Worm (Caenorhabditis elegans) whole organism, mixed stage, embryonic: Measurements from ENCODE around the gene F20C5.6.

Source experiments
- M03D4.4 ChIP-seq: sonication (generic microtip); optimal IDR thresholded peaks from 2 replicates; lab custom pipeline; 2017; ENCODE audit warnings: mild to moderate bottlenecking, missing genetic modification characterization, missing compliant biosample characterization
- bed-3 ChIP-seq: fragments of 200-800 bp; sonication (Bioruptor generic); optimal IDR thresholded peaks from 3 replicates; lab custom pipeline; 2018; ENCODE audit warnings: mild to moderate bottlenecking, missing genetic modification characterization, moderate library complexity, missing compliant biosample characterization
- ceh-39 ChIP-seq: fragments of 150-350 bp; optimal IDR thresholded peaks from 2 replicates; lab custom pipeline; 2014; ENCODE audit warnings: missing biosample characterization, missing genetic modification characterization
- ceh-43 ChIP-seq: fragments of 200-800 bp; sonication (Bioruptor generic); optimal IDR thresholded peaks from 2 replicates; lab custom pipeline; 2018; ENCODE audit warnings: mild to moderate bottlenecking, missing genetic modification characterization, moderate library complexity, missing compliant biosample characterization
- ceh-83 ChIP-seq: fragments of 200-800 bp; sonication (Bioruptor generic); optimal IDR thresholded peaks from 2 replicates; lab custom pipeline; 2018; ENCODE audit warnings: mild to moderate bottlenecking, missing genetic modification characterization, missing compliant biosample characterization
- ces-1 ChIP-seq: fragments of 150-350 bp; optimal IDR thresholded peaks from 2 replicates; lab custom pipeline; 2014; ENCODE audit warnings: missing biosample characterization, missing genetic modification reagents, missing genetic modification characterization
- cnd-1 ChIP-seq: fragments of 200-800 bp; sonication (Bioruptor generic); optimal IDR thresholded peaks from 2 replicates; lab custom pipeline; 2018; ENCODE audit warnings: mild to moderate bottlenecking, missing genetic modification characterization, missing compliant biosample characterization
- drap-1 ChIP-seq: fragments of 200-800 bp; sonication (Bioruptor generic); optimal IDR thresholded peaks from 3 replicates; lab custom pipeline; 2018; ENCODE audit warnings: mild to moderate bottlenecking, missing genetic modification characterization, missing compliant biosample characterization
- elt-1 ChIP-seq: sonication (generic microtip); optimal IDR thresholded peaks from 2 replicates; lab custom pipeline; 2017; ENCODE audit warnings: missing genetic modification characterization, mild to moderate bottlenecking, missing compliant biosample characterization, antibody characterized with exemption, moderate library complexity, borderline replicate concordance; ENCODE audit not compliant: insufficient read depth
- elt-3 ChIP-seq: fragments of 150-350 bp; optimal IDR thresholded peaks from 2 replicates; lab custom pipeline; 2014; ENCODE audit warnings: missing biosample characterization, missing genetic modification characterization
- flh-1 ChIP-seq: fragments of 200-800 bp; sonication (Bioruptor generic); optimal IDR thresholded peaks from 2 replicates; lab custom pipeline; 2018; ENCODE audit warnings: mild to moderate bottlenecking, missing genetic modification characterization, moderate library complexity, missing compliant biosample characterization
- ham-2 ChIP-seq: fragments of 200-800 bp; sonication (Bioruptor generic); optimal IDR thresholded peaks from 2 replicates; lab custom pipeline; 2018; ENCODE audit warnings: mild to moderate bottlenecking, missing genetic modification characterization, missing compliant biosample characterization
- hlh-1 ChIP-seq: fragments of 150-350 bp; optimal IDR thresholded peaks from 2 replicates; lab custom pipeline; 2014; ENCODE audit warnings: missing biosample characterization, missing genetic modification reagents, missing genetic modification characterization
- lin-13 ChIP-seq: fragments of 150-350 bp; optimal IDR thresholded peaks from 2 replicates; lab custom pipeline; 2014; ENCODE audit warnings: missing biosample characterization, missing genetic modification characterization
- lin-32 ChIP-seq: fragments of 200-800 bp; sonication (Bioruptor generic); optimal IDR thresholded peaks from 2 replicates; lab custom pipeline; 2018; ENCODE audit warnings: mild to moderate bottlenecking, missing genetic modification characterization, missing compliant biosample characterization
- lsy-2 ChIP-seq: fragments of 150-350 bp; optimal IDR thresholded peaks from 2 replicates; lab custom pipeline; 2014; ENCODE audit warnings: missing biosample characterization, missing genetic modification characterization
- mep-1 ChIP-seq: fragments of 150-350 bp; optimal IDR thresholded peaks from 2 replicates; lab custom pipeline; 2017; ENCODE audit warnings: missing biosample characterization, missing genetic modification reagents, missing genetic modification characterization, inconsistent platforms
- mls-2 ChIP-seq: sonication (generic microtip); optimal IDR thresholded peaks from 2 replicates; lab custom pipeline; 2016; ENCODE audit warnings: mild to moderate bottlenecking, missing genetic modification characterization, moderate library complexity, missing compliant biosample characterization
- nhr-12 ChIP-seq: fragments of 150-350 bp; optimal IDR thresholded peaks from 2 replicates; lab custom pipeline; 2014; ENCODE audit warnings: missing biosample characterization, missing genetic modification characterization
- nhr-2 ChIP-seq: fragments of 150-350 bp; optimal IDR thresholded peaks from 2 replicates; lab custom pipeline; 2014; ENCODE audit warnings: missing biosample characterization, missing genetic modification characterization
- nhr-237 ChIP-seq: fragments of 150-350 bp; optimal IDR thresholded peaks from 2 replicates; lab custom pipeline; 2014; ENCODE audit warnings: missing biosample characterization, missing genetic modification characterization
- nhr-28 ChIP-seq: fragments of 150-350 bp; optimal IDR thresholded peaks from 2 replicates; lab custom pipeline; 2014; ENCODE audit warnings: missing biosample characterization, missing genetic modification characterization
- nhr-76 ChIP-seq: sonication (generic microtip); optimal IDR thresholded peaks from 2 replicates; lab custom pipeline; 2017; ENCODE audit warnings: missing biosample characterization, missing genetic modification characterization
- pha-4 ChIP-seq: fragments of 150-350 bp; optimal IDR thresholded peaks from 2 replicates; lab custom pipeline; 2018; ENCODE audit warnings: missing biosample characterization, missing genetic modification reagents, missing genetic modification characterization
- snpc-4 ChIP-seq: fragments of 150-350 bp; optimal IDR thresholded peaks from 2 replicates; lab custom pipeline; 2014; ENCODE audit warnings: missing biosample characterization, missing genetic modification characterization
- unc-120 ChIP-seq: sonication (generic microtip); optimal IDR thresholded peaks from 2 replicates; lab custom pipeline; 2017; ENCODE audit warnings: missing genetic modification characterization, missing compliant biosample characterization; ENCODE audit not compliant: poor library complexity, severe bottlenecking
- unc-39 ChIP-seq: fragments of 150-350 bp; optimal IDR thresholded peaks from 2 replicates; lab custom pipeline; 2014; ENCODE audit warnings: missing biosample characterization, missing genetic modification characterization
- unc-62 ChIP-seq: fragments of 150-350 bp; optimal IDR thresholded peaks from 2 replicates; lab custom pipeline; 2014; ENCODE audit warnings: missing biosample characterization, missing genetic modification reagents, missing genetic modification characterization
- zip-8 ChIP-seq: fragments of 150-350 bp; optimal IDR thresholded peaks from 2 replicates; lab custom pipeline; 2014; ENCODE audit warnings: missing biosample characterization, missing genetic modification characterization
- ztf-11 ChIP-seq: fragments of 150-350 bp; optimal IDR thresholded peaks from 2 replicates; lab custom pipeline; 2014; ENCODE audit warnings: missing biosample characterization, missing genetic modification characterization

Gene F20C5.6

DNA sequence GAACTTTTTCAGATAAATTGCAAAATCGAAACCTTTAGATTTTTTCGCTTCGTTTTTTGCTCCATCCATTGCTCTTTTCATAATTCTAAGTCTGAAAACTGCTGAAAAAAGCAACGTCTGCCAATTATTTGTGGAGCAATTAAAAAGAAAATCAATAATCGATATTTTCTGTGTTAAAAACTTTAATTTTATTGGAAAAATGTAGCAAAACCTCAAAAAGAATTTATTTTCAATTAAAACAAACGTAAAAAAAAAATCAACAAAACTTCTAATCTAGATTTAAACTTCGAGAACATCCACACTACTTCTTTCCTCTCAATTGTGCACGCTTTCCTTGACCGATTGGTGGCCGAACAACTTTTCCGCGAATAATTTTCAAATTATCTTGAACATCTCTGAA, 33.7 kb downstream of the F20C5.6 start, which contains the start of gene F21D5.5:
Gene F21D5.5, minus strand, starts transcription at position 101 of the 400 bp plus-strand sequence.
- no peak for TF ChIP-seq ceh-83 (GFP tag; lab: Kevin White, UChicago)

DNA sequence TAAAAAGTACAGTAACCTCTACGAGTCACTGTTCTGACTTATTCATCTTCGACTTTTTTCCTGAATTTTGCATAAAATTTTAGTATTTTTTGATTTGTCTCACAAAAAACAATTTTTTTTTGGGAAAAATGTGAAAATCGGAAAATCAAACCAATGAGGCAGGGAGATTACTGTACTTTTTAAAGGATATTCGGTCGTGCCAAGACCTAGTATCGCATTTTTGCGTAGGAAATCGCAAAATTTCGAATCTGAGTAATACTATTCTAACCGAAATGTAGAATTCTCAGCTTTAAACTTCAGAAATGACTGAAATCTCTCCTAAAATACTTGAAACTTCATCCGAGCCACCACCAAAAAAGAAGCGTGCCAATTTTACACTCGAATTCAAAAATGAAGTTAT, 35.2 kb downstream of the F20C5.6 start, which contains the start of gene F21D5.4:
Gene F21D5.4, plus strand, starts transcription at position 301 of the 400 bp plus-strand sequence.
- no peak for TF ChIP-seq unc-120
- no peak for TF ChIP-seq ceh-43 (GFP tag; lab: Kevin White, UChicago)
- TF ChIP-seq mep-1 (tag; lab: Kevin White, UChicago) = no peak
- TF ChIP-seq unc-39 (tag; lab: Kevin White, UChicago) = no peak
- no peak for TF ChIP-seq ztf-11 (tag; lab: Kevin White, UChicago)
- no peak for TF ChIP-seq nhr-12 (tag; lab: Kevin White, UChicago)
- no peak for TF ChIP-seq lin-32 (GFP tag; lab: Kevin White, UChicago)
- TF ChIP-seq ceh-39 (tag; lab: Kevin White, UChicago) = no peak
- TF ChIP-seq M03D4.4 = no peak
- no peak for TF ChIP-seq drap-1 (GFP tag; lab: Kevin White, UChicago)
- no peak for TF ChIP-seq cnd-1 (tag; lab: Kevin White, UChicago)
- TF ChIP-seq zip-8 (tag; lab: Kevin White, UChicago) = no peak
- no peak for TF ChIP-seq lin-13 (tag; lab: Kevin White, UChicago)
- TF ChIP-seq flh-1 (GFP tag; lab: Kevin White, UChicago) = no peak
- TF ChIP-seq ces-1 (GFP tag; lab: Kevin White, UChicago) = no peak
- no peak for TF ChIP-seq elt-1 (tag; lab: Kevin White, UChicago)
- TF ChIP-seq bed-3 = no peak
- TF ChIP-seq nhr-237 (tag; lab: Kevin White, UChicago) = no peak
- no peak for TF ChIP-seq unc-62 (GFP tag; lab: Kevin White, UChicago)
- TF ChIP-seq ham-2 = no peak

ce11 chrIV:8737354-8737753, 35.7 kb downstream of the F20C5.6 start:
- TF ChIP-seq unc-120 = peak; percentile 10
- peak; percentile 35 for TF ChIP-seq pha-4 (tag; lab: Kevin White, UChicago)
- no peak for TF ChIP-seq unc-39 (tag; lab: Kevin White, UChicago)
- TF ChIP-seq hlh-1 (tag; lab: Kevin White, UChicago) = peak; percentile 11
- TF ChIP-seq, all 35 proteins: peak for 3

- TF ChIP-seq ces-1 (GFP tag; lab: Kevin White, UChicago) (no peak), nhr-28 (no peak), elt-1 (tag; lab: Kevin White, UChicago) (no peak), lin-32 (GFP tag; lab: Kevin White, UChicago) (no peak), mls-2 (no peak), ceh-39 (tag; lab: Kevin White, UChicago) (no peak), nhr-12 (tag; lab: Kevin White, UChicago) (no peak), hlh-1 (tag; lab: Kevin White, UChicago) (no peak)
Measured at ce11 chrIV:8730469-8730868, 42.5 kb downstream of the F20C5.6 start, which contains the start of gene F21D5.3. F21D5.3 (plus strand) TSS chrIV:8730815.

DNA sequence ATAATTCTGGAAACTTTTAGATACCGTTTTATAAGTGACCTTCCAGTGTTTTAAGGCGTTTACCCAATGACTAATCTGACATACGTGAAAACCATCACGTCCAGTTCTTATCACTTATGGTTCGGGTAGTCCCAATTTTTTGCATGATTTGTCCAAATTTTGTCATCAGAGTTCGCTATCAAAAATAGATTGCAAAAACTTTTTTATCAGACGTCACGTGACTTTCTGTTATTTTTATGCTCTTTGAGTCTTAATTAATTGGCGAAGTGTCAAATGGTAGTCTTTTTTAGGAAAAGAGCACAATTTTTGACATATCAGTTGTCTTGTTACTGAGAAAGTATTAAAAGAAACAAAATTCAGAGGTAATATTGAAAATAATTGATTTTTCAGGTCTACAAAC, 43.4 kb downstream of the F20C5.6 start:
- no peak for TF ChIP-seq unc-62 (GFP tag; lab: Kevin White, UChicago)
- TF ChIP-seq ceh-83 (GFP tag; lab: Kevin White, UChicago) = no peak
- no peak for TF ChIP-seq ceh-43 (GFP tag; lab: Kevin White, UChicago)
- TF ChIP-seq lin-32 (GFP tag; lab: Kevin White, UChicago) = no peak
- TF ChIP-seq ceh-39 (tag; lab: Kevin White, UChicago) = no peak
- no peak for TF ChIP-seq nhr-76 (tag; lab: Kevin White, UChicago)
- TF ChIP-seq hlh-1 (tag; lab: Kevin White, UChicago) = no peak
- TF ChIP-seq nhr-2 (tag; lab: Kevin White, UChicago) = no peak

- TF ChIP-seq ceh-83 (GFP tag; lab: Kevin White, UChicago) (no peak), drap-1 (GFP tag; lab: Kevin White, UChicago) (no peak), lsy-2 (tag; lab: Kevin White, UChicago) (no peak), nhr-12 (tag; lab: Kevin White, UChicago) (no peak), pha-4 (tag; lab: Kevin White, UChicago) (no peak), elt-3 (tag; lab: Kevin White, UChicago) (no peak), unc-62 (GFP tag; lab: Kevin White, UChicago) (no peak), mep-1 (tag; lab: Kevin White, UChicago) (no peak), lin-13 (tag; lab: Kevin White, UChicago) (no peak), M03D4.4 (no peak), snpc-4 (tag; lab: Kevin White, UChicago) (no peak)
Measured at ce11 chrIV:8728122-8728521, 44.9 kb downstream of the F20C5.6 start, which contains the start of gene otub-3. otub-3 (plus strand) TSS chrIV:8728177.
